Fruit fly (Drosophila melanogaster): ENCODE data around the gene CG15196.

DNA sequence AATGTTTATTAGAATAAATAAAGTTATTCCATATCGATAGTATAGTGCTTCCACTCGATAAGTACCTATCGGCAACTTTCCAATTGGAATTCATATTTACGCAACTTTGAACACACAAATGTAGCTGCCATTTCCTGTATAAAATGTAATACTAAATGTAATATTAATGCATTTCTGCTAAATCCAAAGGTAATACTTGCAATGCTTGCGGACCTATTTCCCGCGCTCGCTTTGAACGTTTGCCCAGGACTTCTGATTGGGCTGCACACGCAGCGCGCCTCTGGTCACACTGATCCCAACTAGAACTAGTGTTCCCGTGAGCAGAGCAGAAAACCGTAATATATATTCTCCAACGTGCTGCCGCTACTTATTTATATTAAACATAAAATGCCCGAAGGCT is 40.4 kb upstream of the CG15196 start, which contains the start of gene dlg1:
- no peak for TF ChIP-seq Sin3A (optimal IDR thresholded peaks at IDR 0.05)
- peak; percentile 53 for TF ChIP-seq psq (optimal IDR thresholded peaks at IDR 0.05)
